Fruit fly (Drosophila melanogaster) whole organism, embryonic: ENCODE results near the gene CG9254.

Experiments used
- CG10959 ChIP-seq: fragments of 200-800 bp; sonication (Bioruptor generic); IDR thresholded peaks from 2 replicates; pipeline ENCODE4 v1.3.6; 2022; ENCODE audit warnings: missing biosample characterization, missing genetic modification characterization
- CG11456 ChIP-seq: fragments of 200-800 bp; sonication (Bioruptor generic); IDR thresholded peaks from 3 replicates; pipeline ENCODE4 v1.3.6; 2022; ENCODE audit warnings: missing biosample characterization, missing genetic modification characterization
- CG12659 ChIP-seq: fragments of 200-800 bp; sonication (Bioruptor generic); optimal IDR thresholded peaks from 3 replicates; lab custom pipeline; 2017; ENCODE audit warnings: mild to moderate bottlenecking, missing biosample characterization, missing genetic modification reagents, missing genetic modification characterization
- CG13894 ChIP-seq: fragments of 200-800 bp; sonication (Bioruptor generic); optimal IDR thresholded peaks from 3 replicates; lab custom pipeline; 2018; ENCODE audit warnings: missing biosample characterization, mild to moderate bottlenecking, missing genetic modification characterization, moderate library complexity
- CG14965 ChIP-seq: fragments of 200-800 bp; sonication (Bioruptor generic); optimal IDR thresholded peaks from 2 replicates; lab custom pipeline; 2016; ENCODE audit warnings: missing biosample characterization, missing genetic modification characterization, borderline replicate concordance
- CG16863 ChIP-seq: fragments of 200-800 bp; sonication (Bioruptor generic); optimal IDR thresholded peaks from 3 replicates; lab custom pipeline; 2016; ENCODE audit warnings: missing biosample characterization, missing genetic modification characterization
- CG1792 ChIP-seq: fragments of 200-800 bp; sonication (Bioruptor generic); optimal IDR thresholded peaks from 2 replicates; lab custom pipeline; 2016; ENCODE audit warnings: missing biosample characterization, missing genetic modification characterization
- CG18011 ChIP-seq: fragments of 200-800 bp; sonication (Bioruptor generic); optimal IDR thresholded peaks from 2 replicates; lab custom pipeline; 2017; ENCODE audit warnings: missing biosample characterization, missing genetic modification characterization, mild to moderate bottlenecking, moderate library complexity, missing genotype
- CG18262 ChIP-seq: fragments of 200-800 bp; optimal IDR thresholded peaks from 3 replicates; lab custom pipeline; 2019; ENCODE audit warnings: missing biosample characterization, mild to moderate bottlenecking, missing genetic modification characterization, moderate library complexity
- CG18599 ChIP-seq: fragments of 200-800 bp; sonication (Bioruptor generic); optimal IDR thresholded peaks from 3 replicates; lab custom pipeline; 2017; ENCODE audit warnings: missing biosample characterization, missing genetic modification characterization, mild to moderate bottlenecking, moderate library complexity, missing genetic modification reagents
- CG2116 ChIP-seq: fragments of 200-800 bp; sonication (Bioruptor generic); optimal IDR thresholded peaks from 3 replicates; lab custom pipeline; 2018; ENCODE audit warnings: missing biosample characterization, mild to moderate bottlenecking, missing genetic modification characterization
- CG2678 ChIP-seq: fragments of 200-800 bp; sonication (Bioruptor generic); optimal IDR thresholded peaks from 3 replicates; lab custom pipeline; 2019; ENCODE audit warnings: missing biosample characterization, mild to moderate bottlenecking, missing genetic modification characterization, moderate library complexity
- CG30403 ChIP-seq: fragments of 200-800 bp; sonication (Bioruptor generic); optimal IDR thresholded peaks from 3 replicates; lab custom pipeline; 2016; ENCODE audit warnings: missing biosample characterization, missing genetic modification characterization
- CG31224 ChIP-seq: fragments of 200-800 bp; sonication (Bioruptor generic); IDR thresholded peaks from 2 replicates; pipeline ENCODE4 v1.3.6; 2022; ENCODE audit warnings: missing biosample characterization, missing genetic modification characterization
- CG3407 ChIP-seq: fragments of 200-800 bp; sonication (Bioruptor generic); optimal IDR thresholded peaks from 2 replicates; lab custom pipeline; 2018; ENCODE audit warnings: missing biosample characterization, mild to moderate bottlenecking, missing genetic modification characterization
- CG4282 ChIP-seq: fragments of 200-800 bp; sonication (Bioruptor generic); optimal IDR thresholded peaks from 2 replicates; lab custom pipeline; 2016; ENCODE audit warnings: missing biosample characterization, missing genetic modification characterization
- CG4707 ChIP-seq: fragments of 200-800 bp; sonication (Bioruptor generic); optimal IDR thresholded peaks from 2 replicates; lab custom pipeline; 2018; ENCODE audit warnings: missing biosample characterization, mild to moderate bottlenecking, missing genetic modification characterization, moderate library complexity
- CG7357 ChIP-seq: fragments of 200-800 bp; sonication (Bioruptor generic); IDR thresholded peaks from 3 replicates; pipeline ENCODE4 v1.3.6; 2022; ENCODE audit warnings: missing biosample characterization, missing genetic modification characterization
- CG9437 ChIP-seq: fragments of 200-800 bp; sonication (Bioruptor generic); optimal IDR thresholded peaks from 2 replicates; lab custom pipeline; 2018; ENCODE audit warnings: missing biosample characterization, mild to moderate bottlenecking, missing genetic modification characterization
- CG9609 ChIP-seq: fragments of 200-800 bp; sonication (Bioruptor generic); optimal IDR thresholded peaks from 3 replicates; lab custom pipeline; 2016; ENCODE audit warnings: missing biosample characterization, missing genetic modification characterization
- Chrac-16 ChIP-seq: fragments of 200-800 bp; sonication (Bioruptor generic); optimal IDR thresholded peaks from 3 replicates; lab custom pipeline; 2016; ENCODE audit warnings: missing biosample characterization, missing genetic modification characterization
- Hmr ChIP-seq: fragments of 200-800 bp; sonication (Bioruptor generic); optimal IDR thresholded peaks from 3 replicates; lab custom pipeline; 2017; ENCODE audit warnings: mild to moderate bottlenecking, missing biosample characterization, missing genetic modification reagents, missing genetic modification characterization
- Hr3 ChIP-seq: fragments of 200-800 bp; sonication (Bioruptor generic); optimal IDR thresholded peaks from 3 replicates; lab custom pipeline; 2016; ENCODE audit warnings: missing biosample characterization, missing genetic modification characterization
- Hr78 ChIP-seq, 2 experiments: fragments of 200-800 bp in 1 of 2; fragments of >200 bp in 1 of 2; sonication (Bioruptor generic) in 1 of 2; optimal IDR thresholded peaks; 2 replicates each; lab custom pipeline; 2017 to 2019; ENCODE audit warnings: missing biosample characterization in 2 of 2, missing genetic modification characterization in 2 of 2, mild to moderate bottlenecking in 1 of 2, moderate library complexity in 1 of 2
- NC2β ChIP-seq: fragments of 200-800 bp; sonication (Bioruptor generic); optimal IDR thresholded peaks from 2 replicates; lab custom pipeline; 2016; ENCODE audit warnings: missing biosample characterization, missing genetic modification characterization
- PHDP ChIP-seq: fragments of 200-800 bp; sonication (Bioruptor generic); optimal IDR thresholded peaks from 3 replicates; lab custom pipeline; 2018; ENCODE audit warnings: missing biosample characterization, mild to moderate bottlenecking, missing genetic modification characterization, moderate library complexity
- Sin3A ChIP-seq: fragments of >200 bp; optimal IDR thresholded peaks from 2 replicates; lab custom pipeline; 2018
- bsh ChIP-seq, 2 experiments: fragments of 200-800 bp; sonication (Bioruptor generic); optimal IDR thresholded peaks; 2 replicates each; lab custom pipeline; 2017 to 2018; ENCODE audit warnings: mild to moderate bottlenecking in 2 of 2, missing biosample characterization in 2 of 2, missing genetic modification characterization in 2 of 2, moderate library complexity in 1 of 2
- btn ChIP-seq: fragments of 200-800 bp; sonication (Bioruptor generic); optimal IDR thresholded peaks from 2 replicates; lab custom pipeline; 2016; ENCODE audit warnings: missing biosample characterization, missing genetic modification characterization
- danr ChIP-seq: fragments of 200-800 bp; sonication (Bioruptor generic); IDR thresholded peaks from 2 replicates; pipeline ENCODE4 v1.3.6; 2022; ENCODE audit warnings: missing biosample characterization, missing genetic modification characterization
- dmrt99B ChIP-seq: fragments of 200-800 bp; sonication (Bioruptor generic); optimal IDR thresholded peaks from 2 replicates; lab custom pipeline; 2018; ENCODE audit warnings: missing biosample characterization, mild to moderate bottlenecking, missing genetic modification characterization, moderate library complexity
- fu2 ChIP-seq: fragments of 200-800 bp; sonication (Bioruptor generic); optimal IDR thresholded peaks from 2 replicates; lab custom pipeline; 2016; ENCODE audit warnings: missing biosample characterization, missing genetic modification characterization
- ind ChIP-seq: fragments of 200-800 bp; sonication (Bioruptor generic); optimal IDR thresholded peaks from 3 replicates; lab custom pipeline; 2016; ENCODE audit warnings: missing biosample characterization, missing genetic modification characterization
- jumu ChIP-seq: fragments of 200-800 bp; sonication (Bioruptor generic); optimal IDR thresholded peaks from 3 replicates; lab custom pipeline; 2016; ENCODE audit warnings: missing biosample characterization, missing genetic modification characterization
- kay ChIP-seq: fragments of 200-800 bp; sonication (Bioruptor generic); optimal IDR thresholded peaks from 2 replicates; lab custom pipeline; 2016; ENCODE audit warnings: missing biosample characterization, missing genetic modification characterization
- lbe ChIP-seq: fragments of 200-800 bp; sonication (Bioruptor generic); optimal IDR thresholded peaks from 2 replicates; lab custom pipeline; 2016; ENCODE audit warnings: missing biosample characterization, mild to moderate bottlenecking, missing genetic modification characterization
- mam ChIP-seq: fragments of 200-800 bp; sonication (Bioruptor generic); optimal IDR thresholded peaks from 3 replicates; lab custom pipeline; 2016; ENCODE audit warnings: missing biosample characterization, missing genetic modification characterization
- nmo ChIP-seq: fragments of 200-800 bp; sonication (Bioruptor generic); optimal IDR thresholded peaks from 2 replicates; lab custom pipeline; 2018; ENCODE audit warnings: missing biosample characterization, mild to moderate bottlenecking, missing genetic modification characterization, moderate library complexity
- pan ChIP-seq, 4 experiments: fragments of >200 bp in 3 of 4; fragments of 200-800 bp in 1 of 4; sonication (Bioruptor generic) in 1 of 4; optimal IDR thresholded peaks in 3 of 4; IDR thresholded peaks in 1 of 4; 2 replicates each; pipeline versions ENCODE4 v1.3.6 to Lab custom; 2017 to 2022; ENCODE audit warnings: missing biosample characterization in 2 of 4, missing genetic modification characterization in 2 of 4, mixed read lengths in 1 of 4
- pum ChIP-seq: fragments of 200-800 bp; sonication (Bioruptor generic); optimal IDR thresholded peaks from 2 replicates; lab custom pipeline; 2016; ENCODE audit warnings: missing biosample characterization, missing genetic modification characterization
- sc ChIP-seq, 3 experiments: fragments of >200 bp in 2 of 3; fragments of 200-800 bp in 1 of 3; sonication (Bioruptor generic) in 1 of 3; optimal IDR thresholded peaks; 2 replicates in 2 of 3; 3 replicates in 1 of 3; lab custom pipeline; 2017; ENCODE audit warnings: mild to moderate bottlenecking in 1 of 3, missing biosample characterization in 1 of 3, missing genetic modification characterization in 1 of 3, missing genetic modification reagents in 1 of 3
- sima ChIP-seq: fragments of 200-800 bp; sonication (Bioruptor generic); optimal IDR thresholded peaks from 2 replicates; lab custom pipeline; 2016; ENCODE audit warnings: missing biosample characterization, missing genetic modification characterization
- slp2 ChIP-seq: fragments of 200-800 bp; sonication (Bioruptor generic); optimal IDR thresholded peaks from 2 replicates; lab custom pipeline; 2016; ENCODE audit warnings: missing biosample characterization, missing genetic modification characterization
- tx ChIP-seq: fragments of 200-800 bp; sonication (Bioruptor generic); optimal IDR thresholded peaks from 2 replicates; lab custom pipeline; 2016; ENCODE audit warnings: missing biosample characterization, missing genetic modification characterization
- unc-4 ChIP-seq: fragments of 200-800 bp; sonication (Bioruptor generic); IDR thresholded peaks from 2 replicates; pipeline ENCODE4 v1.3.6; 2022; ENCODE audit warnings: missing biosample characterization, missing genetic modification characterization; ENCODE audit not compliant: partially characterized antibody
- zfh1 ChIP-seq: fragments of 200-800 bp; sonication (Bioruptor generic); IDR thresholded peaks from 3 replicates; pipeline ENCODE4 v1.3.6; 2022; ENCODE audit warnings: missing biosample characterization, missing genetic modification characterization

Gene CG9254

DNA sequence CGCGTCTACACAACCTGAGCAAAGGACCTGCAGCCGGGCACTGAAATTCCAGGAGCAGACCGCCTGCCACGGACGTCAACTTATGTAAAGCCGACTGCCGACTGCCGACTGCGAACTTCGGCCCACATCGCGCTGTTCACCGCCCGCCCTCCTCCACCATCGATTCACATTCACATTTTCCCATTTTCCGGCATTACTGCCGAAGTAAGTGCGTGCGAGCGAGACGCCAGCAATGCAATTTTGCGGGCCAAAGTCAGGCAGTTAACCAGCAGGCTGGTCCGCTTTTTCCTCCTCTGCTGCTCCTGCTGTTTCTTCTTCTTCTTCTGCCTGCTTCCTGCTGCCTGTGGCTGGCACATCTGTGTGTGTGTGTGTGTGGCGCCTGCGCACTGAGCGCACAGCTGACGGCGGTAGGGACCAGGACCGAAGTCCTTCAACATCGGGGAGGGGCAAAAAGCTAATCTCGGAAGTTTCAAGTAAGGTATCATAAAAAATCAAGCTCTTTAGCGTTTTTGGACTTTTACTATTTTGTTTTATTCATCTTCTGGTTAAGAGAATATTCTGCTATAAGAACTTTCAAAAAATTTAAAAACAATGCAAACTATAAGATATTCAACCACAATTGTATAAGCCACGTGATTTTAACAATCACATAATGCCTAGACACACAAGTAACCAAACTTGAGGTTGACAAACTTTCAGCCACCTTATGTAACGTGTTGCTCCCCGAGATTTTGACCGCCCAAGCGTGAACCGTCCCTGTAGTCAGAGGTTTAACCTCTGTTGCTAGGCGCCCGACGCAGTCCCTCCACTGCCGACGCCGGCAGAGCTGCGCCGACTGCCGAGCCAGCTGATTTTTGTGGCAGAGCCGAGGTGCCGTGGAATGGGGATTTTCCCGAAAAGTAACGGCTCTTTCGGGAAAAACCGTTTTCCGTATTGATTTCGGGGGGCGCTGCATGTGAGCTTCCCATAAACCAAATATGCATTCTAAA is 49.0 kb downstream of the CG9254 start (continued):
- TF ChIP-seq CG18011 (GFP tag; lab: Kevin White, UChicago) (no peak), CG14965 (GFP tag; lab: Kevin White, UChicago) (no peak), nmo (GFP tag; lab: Kevin White, UChicago) (peak; percentile 55), tx (GFP tag; lab: Kevin White, UChicago) (peak; percentile 19), CG13894 (tag; lab: Kevin White, UChicago) (peak; percentile 59), lbe (GFP tag; lab: Kevin White, UChicago) (no peak), mam (GFP tag; lab: Kevin White, UChicago) (peak; percentile 69), PHDP (no peak), Hr78 (GFP tag; optimal IDR thresholded peaks at IDR 0.05; lab: Kevin White, UChicago) (peak in 1 of 2 experiments; percentile 35), NC2β (no peak), CG3407 (GFP tag; lab: Kevin White, UChicago) (no peak), CG1792 (GFP tag; lab: Kevin White, UChicago) (peak; percentile 23), CG12659 (GFP tag; lab: Kevin White, UChicago) (peak; percentile 10), pum (GFP tag; lab: Kevin White, UChicago) (peak; percentile 64), unc-4 (GFP tag; lab: Robert Waterston, UW) (no peak), Hmr (GFP tag; lab: Kevin White, UChicago) (peak; percentile 58), CG11456 (GFP tag; lab: Robert Waterston, UW) (peak; percentile 63), CG31224 (GFP tag; lab: Robert Waterston, UW) (peak; percentile 27; the same call in 1 of the 2 replicates), CG2678 (tag; lab: Kevin White, UChicago) (peak; percentile 72), CG9609 (GFP tag; lab: Kevin White, UChicago) (peak; percentile 68), fu2 (peak; percentile 57), CG18599 (GFP tag; lab: Kevin White, UChicago) (peak; percentile 82), sc (optimal IDR thresholded peaks at IDR 0.05; lab: Kevin White, UChicago) (no peak), sc (GFP tag; optimal IDR thresholded peaks at IDR 0.05; lab: Kevin White, UChicago) (no peak), danr (GFP tag; lab: Robert Waterston, UW) (no peak), zfh1 (0 out of 3 replicates have a peak, but pooled peaks have one; percentile 7), CG18262 (tag; lab: Kevin White, UChicago) (peak; percentile 69), CG30403 (GFP tag; lab: Kevin White, UChicago) (peak; percentile 77), Hr3 (peak; percentile 33), CG7357 (GFP tag; lab: Robert Waterston, UW) (no peak), pan (optimal IDR thresholded peaks at IDR 0.05; lab: Kevin White, UChicago) (no peak), pan (GFP tag; optimal IDR thresholded peaks at IDR 0.05 in 1 of 2, IDR thresholded peaks at IDR 0.05 in 1 of 2) (no peak), CG16863 (GFP tag; lab: Kevin White, UChicago) (peak; percentile 38), bsh (GFP tag; optimal IDR thresholded peaks at IDR 0.05; lab: Kevin White, UChicago) (peak in 1 of 2 experiments; percentile 44), CG10959 (0 out of 2 replicates have a peak, but pooled peaks have one; percentile 46), sima (GFP tag; lab: Kevin White, UChicago) (peak; percentile 11), CG9437 (GFP tag; lab: Kevin White, UChicago) (no peak), ind (GFP tag; lab: Kevin White, UChicago) (peak; percentile 48), dmrt99B (tag; lab: Kevin White, UChicago) (peak; percentile 57), CG4282 (GFP tag; lab: Kevin White, UChicago) (no peak), CG4707 (GFP tag; lab: Kevin White, UChicago) (no peak), slp2 (GFP tag; lab: Kevin White, UChicago) (peak; percentile 1), btn (GFP tag; lab: Kevin White, UChicago) (no peak), jumu (GFP tag; lab: Kevin White, UChicago) (peak; percentile 37), Sin3A (lab: Kevin White, UChicago) (no peak), CG2116 (GFP tag; lab: Kevin White, UChicago) (peak; percentile 12), Chrac-16 (peak; percentile 40), kay (GFP tag; lab: Kevin White, UChicago) (peak; percentile 30)
